Worm (Caenorhabditis elegans): ENCODE results near the gene Y32H12A.7.

ce11 chrIII:5404998-5405397 is 19.8 kb upstream of the Y32H12A.7 start:
- TF ChIP-seq snpc-4 (tag; optimal IDR thresholded peaks at IDR 0.05): no peak
- no peak for TF ChIP-seq blmp-1 (tag; optimal IDR thresholded peaks at IDR 0.05)
- TF ChIP-seq lsy-2 (tag; optimal IDR thresholded peaks at IDR 0.05): no peak
- no peak for TF ChIP-seq ceh-43 (GFP tag; optimal IDR thresholded peaks at IDR 0.05)
- TF ChIP-seq elt-3 (tag; optimal IDR thresholded peaks at IDR 0.05): no peak

All from whole organism, mixed stage, embryonic.